Worm (Caenorhabditis elegans) whole organism, L4 larva: ENCODE data around the gene dct-18.

Source experiments
- F26F4.8 ChIP-seq: fragments of 200-800 bp; sonication (Bioruptor generic); conservative IDR thresholded peaks from 2 replicates; pipeline ENCODE4 v1.3.6; 2022; ENCODE audit warnings: missing genetic modification characterization, missing compliant biosample characterization
- F44E2.7 ChIP-seq: fragments of 200-800 bp; sonication (Bioruptor generic); IDR thresholded peaks from 2 replicates; pipeline ENCODE4 v2.1.2; 2022; ENCODE audit warnings: missing genetic modification characterization, missing compliant biosample characterization
- R02D3.7 ChIP-seq: fragments of 150-350 bp; sonication (generic microtip); optimal IDR thresholded peaks from 3 replicates; lab custom pipeline; 2014; ENCODE audit warnings: missing biosample characterization, missing genetic modification characterization
- Y48G9A.11 ChIP-seq: fragments of 200-800 bp; sonication (Bioruptor generic); IDR thresholded peaks from 2 replicates; pipeline ENCODE4 v1.3.6; 2022; ENCODE audit warnings: missing genetic modification reagents, missing genetic modification characterization, missing compliant biosample characterization
- Y75B8A.6 ChIP-seq: fragments of 200-800 bp; sonication (Bioruptor generic); IDR thresholded peaks from 2 replicates; pipeline ENCODE4 v1.3.6; 2022; ENCODE audit warnings: missing genetic modification reagents, missing genetic modification characterization, missing compliant biosample characterization
- ZK337.2 ChIP-seq: fragments of 200-800 bp; sonication (Bioruptor generic); IDR thresholded peaks from 2 replicates; pipeline ENCODE4 v1.3.6; 2022; ENCODE audit warnings: missing genetic modification reagents, missing genetic modification characterization, missing compliant biosample characterization
- arid-1 ChIP-seq: fragments of 200-800 bp; sonication (Bioruptor generic); conservative IDR thresholded peaks from 2 replicates; pipeline ENCODE4 v1.3.6; 2022; ENCODE audit warnings: missing genetic modification reagents, missing genetic modification characterization, missing compliant biosample characterization
- ceh-32 ChIP-seq: sonication (generic microtip); optimal IDR thresholded peaks from 2 replicates; lab custom pipeline; 2016; ENCODE audit warnings: mild to moderate bottlenecking, missing genetic modification characterization, missing compliant biosample characterization; ENCODE audit not compliant: poor library complexity
- ceh-44 ChIP-seq: fragments of 200-800 bp; sonication (Bioruptor generic); IDR thresholded peaks from 2 replicates; pipeline ENCODE4 v1.3.6; 2022; ENCODE audit warnings: missing genetic modification reagents, missing genetic modification characterization, missing compliant biosample characterization
- ceh-62 ChIP-seq: sonication (generic microtip); optimal IDR thresholded peaks from 2 replicates; lab custom pipeline; 2017; ENCODE audit warnings: missing biosample characterization, missing genetic modification characterization
- cey-2 ChIP-seq: sonication (generic microtip); optimal IDR thresholded peaks from 3 replicates; lab custom pipeline; 2017; ENCODE audit warnings: missing genetic modification characterization, mild to moderate bottlenecking, missing compliant biosample characterization, antibody characterized with exemption, borderline replicate concordance; ENCODE audit not compliant: insufficient read depth
- daf-19 ChIP-seq: fragments of 200-800 bp; sonication (Bioruptor generic); conservative IDR thresholded peaks from 2 replicates; pipeline ENCODE4 v1.3.6; 2022; ENCODE audit warnings: missing genetic modification characterization, missing compliant biosample characterization
- daf-8 ChIP-seq: fragments of 200-800 bp; sonication (Bioruptor generic); IDR thresholded peaks from 2 replicates; pipeline ENCODE4 v1.3.6; 2022; ENCODE audit warnings: missing genetic modification characterization, missing compliant biosample characterization
- dmd-6 ChIP-seq: fragments of 200-800 bp; sonication (Bioruptor generic); IDR thresholded peaks from 2 replicates; pipeline ENCODE4 v1.3.6; 2022; ENCODE audit warnings: missing genetic modification reagents, missing genetic modification characterization, missing compliant biosample characterization
- dpl-1 ChIP-seq: fragments of 150-350 bp; optimal IDR thresholded peaks from 2 replicates; lab custom pipeline; 2014; ENCODE audit warnings: missing biosample characterization, missing genetic modification reagents, missing genetic modification characterization
- egl-27 ChIP-seq: sonication (generic microtip); optimal IDR thresholded peaks from 3 replicates; lab custom pipeline; 2017; ENCODE audit warnings: missing biosample characterization, missing genetic modification reagents, missing genetic modification characterization
- egl-43 ChIP-seq: fragments of 200-800 bp; sonication (Bioruptor generic); IDR thresholded peaks from 2 replicates; pipeline ENCODE4 v1.3.6; 2022; ENCODE audit warnings: missing genetic modification reagents, missing genetic modification characterization, missing compliant biosample characterization
- hif-1 ChIP-seq, 2 experiments: sonication (generic microtip); optimal IDR thresholded peaks; 2 replicates each; lab custom pipeline; 2016 to 2017; ENCODE audit warnings: missing compliant biosample characterization in 2 of 2, missing genetic modification characterization in 2 of 2, missing genetic modification reagents in 2 of 2, missing genotype in 2 of 2, mild to moderate bottlenecking in 1 of 2
- hlh-11 ChIP-seq: fragments of 200-800 bp; sonication (Bioruptor generic); optimal IDR thresholded peaks from 2 replicates; lab custom pipeline; 2018; ENCODE audit warnings: mild to moderate bottlenecking, missing genetic modification characterization, missing compliant biosample characterization
- hlh-30 ChIP-seq: sonication (generic microtip); optimal IDR thresholded peaks from 2 replicates; lab custom pipeline; 2017; ENCODE audit warnings: antibody characterized with exemption, mild to moderate bottlenecking, missing genetic modification characterization, missing compliant biosample characterization; ENCODE audit not compliant: insufficient read depth
- hmg-1.1 ChIP-seq: fragments of 200-800 bp; sonication (Bioruptor generic); IDR thresholded peaks from 2 replicates; pipeline ENCODE4 v1.3.6; 2022; ENCODE audit warnings: missing genetic modification reagents, missing genetic modification characterization, missing compliant biosample characterization
- jun-1 ChIP-seq: fragments of 150-350 bp; optimal IDR thresholded peaks from 2 replicates; lab custom pipeline; 2014; ENCODE audit warnings: missing biosample characterization, missing genetic modification reagents, missing genetic modification characterization
- lin-1 ChIP-seq: fragments of 200-800 bp; sonication (Bioruptor generic); IDR thresholded peaks from 2 replicates; pipeline ENCODE4 v1.3.6; 2022; ENCODE audit warnings: missing genetic modification reagents, missing genetic modification characterization, missing compliant biosample characterization
- lin-13 ChIP-seq: fragments of 150-350 bp; optimal IDR thresholded peaks from 2 replicates; lab custom pipeline; 2014; ENCODE audit warnings: missing biosample characterization, missing genetic modification reagents, missing genetic modification characterization
- lin-29 ChIP-seq: fragments of 200-800 bp; sonication (Bioruptor generic); IDR thresholded peaks from 2 replicates; pipeline ENCODE4 v1.3.6; 2022; ENCODE audit warnings: missing genetic modification reagents, missing genetic modification characterization, missing compliant biosample characterization
- lin-38 ChIP-seq: fragments of 200-800 bp; sonication (Bioruptor generic); IDR thresholded peaks from 2 replicates; pipeline ENCODE4 v1.3.6; 2022; ENCODE audit warnings: missing genetic modification reagents, missing genetic modification characterization, missing compliant biosample characterization
- lir-3 ChIP-seq: sonication (generic microtip); optimal IDR thresholded peaks from 2 replicates; lab custom pipeline; 2016; ENCODE audit warnings: mild to moderate bottlenecking, missing genetic modification characterization, missing compliant biosample characterization
- lsy-2 ChIP-seq, 2 experiments: fragments of 150-350 bp in 1 of 2; sonication (generic microtip) in 1 of 2; optimal IDR thresholded peaks; 2 replicates each; lab custom pipeline; 2014 to 2017; ENCODE audit warnings: missing biosample characterization in 2 of 2, missing genetic modification characterization in 2 of 2
- mdl-1 ChIP-seq, 2 experiments: fragments of 150-350 bp in 1 of 2; sonication (generic microtip) in 1 of 2; optimal IDR thresholded peaks; 2 replicates each; lab custom pipeline; 2014 to 2017; ENCODE audit warnings: missing biosample characterization in 2 of 2, missing genetic modification characterization in 2 of 2
- mes-2 ChIP-seq: sonication (generic microtip); optimal IDR thresholded peaks from 2 replicates; lab custom pipeline; 2016; ENCODE audit warnings: missing genotype, mild to moderate bottlenecking, missing genetic modification characterization, missing compliant biosample characterization; ENCODE audit not compliant: poor library complexity, severe bottlenecking
- mxl-2 ChIP-seq: fragments of 200-800 bp; sonication (Bioruptor generic); conservative IDR thresholded peaks from 2 replicates; pipeline ENCODE4 v1.3.6; 2022; ENCODE audit warnings: missing genetic modification reagents, missing genetic modification characterization, missing compliant biosample characterization
- nhr-10 ChIP-seq: fragments of 150-350 bp; optimal IDR thresholded peaks from 2 replicates; lab custom pipeline; 2014; ENCODE audit warnings: missing biosample characterization, missing genetic modification characterization
- nhr-102 ChIP-seq: sonication (generic microtip); optimal IDR thresholded peaks from 2 replicates; lab custom pipeline; 2016; ENCODE audit warnings: mild to moderate bottlenecking, missing genetic modification characterization, moderate library complexity, missing compliant biosample characterization
- nhr-28 ChIP-seq: fragments of 150-350 bp; optimal IDR thresholded peaks from 2 replicates; lab custom pipeline; 2014; ENCODE audit warnings: missing biosample characterization, missing genetic modification characterization
- nhr-42 ChIP-seq: fragments of 200-800 bp; sonication (Bioruptor generic); IDR thresholded peaks from 2 replicates; pipeline ENCODE4 v1.3.6; 2022; ENCODE audit warnings: missing genetic modification characterization, missing compliant biosample characterization
- nhr-76 ChIP-seq: fragments of 150-350 bp; optimal IDR thresholded peaks from 2 replicates; lab custom pipeline; 2014; ENCODE audit warnings: missing biosample characterization, missing genetic modification characterization
- pha-4 ChIP-seq, 2 experiments: fragments of 150-350 bp in 1 of 2; fragments of 200-800 bp in 1 of 2; sonication (Bioruptor generic) in 1 of 2; IDR thresholded peaks in 1 of 2; optimal IDR thresholded peaks in 1 of 2; 2 replicates each; pipeline versions ENCODE4 v1.3.6 to Lab custom; 2014 to 2022; ENCODE audit warnings: missing genetic modification characterization in 2 of 2, missing genetic modification reagents in 2 of 2, missing biosample characterization in 1 of 2, missing compliant biosample characterization in 1 of 2
- php-3 ChIP-seq: fragments of 200-800 bp; sonication (Bioruptor generic); IDR thresholded peaks from 2 replicates; pipeline ENCODE4 v1.3.6; 2022; ENCODE audit warnings: missing genetic modification reagents, missing genetic modification characterization, missing compliant biosample characterization
- set-16 ChIP-seq: fragments of 200-800 bp; sonication (Bioruptor generic); IDR thresholded peaks from 2 replicates; pipeline ENCODE4 v1.3.6; 2022; ENCODE audit warnings: missing genetic modification reagents, missing genetic modification characterization, missing compliant biosample characterization
- skn-1 ChIP-seq: fragments of 150-350 bp; optimal IDR thresholded peaks from 2 replicates; lab custom pipeline; 2014; ENCODE audit warnings: missing biosample characterization, missing genetic modification characterization
- spr-1 ChIP-seq: sonication (generic microtip); optimal IDR thresholded peaks from 2 replicates; lab custom pipeline; 2016; ENCODE audit warnings: mild to moderate bottlenecking, missing genetic modification characterization, missing compliant biosample characterization
- unc-130 ChIP-seq: sonication (generic microtip); optimal IDR thresholded peaks from 2 replicates; lab custom pipeline; 2016; ENCODE audit warnings: missing genetic modification reagents, missing genetic modification characterization, missing compliant biosample characterization
- unc-62 ChIP-seq, 3 experiments: fragments of 150-350 bp in 1 of 3; sonication (generic microtip); optimal IDR thresholded peaks in 2 of 3; peaks in 1 of 3; 1 replicate in 1 of 3; 2 replicates in 2 of 3; lab custom pipeline; 2014 to 2017; ENCODE audit warnings: missing biosample characterization in 3 of 3, missing genetic modification characterization in 3 of 3, missing genetic modification reagents in 3 of 3, missing genotype in 1 of 3
- vab-7 ChIP-seq: fragments of 200-800 bp; sonication (Bioruptor generic); IDR thresholded peaks from 2 replicates; pipeline ENCODE4 v1.3.6; 2022; ENCODE audit warnings: missing genetic modification reagents, missing genetic modification characterization, missing compliant biosample characterization
- zip-2 ChIP-seq: fragments of 150-350 bp; optimal IDR thresholded peaks from 2 replicates; lab custom pipeline; 2014; ENCODE audit warnings: missing biosample characterization, missing genetic modification characterization
- ztf-11 ChIP-seq: fragments of 150-350 bp; optimal IDR thresholded peaks from 2 replicates; lab custom pipeline; 2014; ENCODE audit warnings: missing biosample characterization, missing genetic modification characterization

The dct-18 gene

DNA sequence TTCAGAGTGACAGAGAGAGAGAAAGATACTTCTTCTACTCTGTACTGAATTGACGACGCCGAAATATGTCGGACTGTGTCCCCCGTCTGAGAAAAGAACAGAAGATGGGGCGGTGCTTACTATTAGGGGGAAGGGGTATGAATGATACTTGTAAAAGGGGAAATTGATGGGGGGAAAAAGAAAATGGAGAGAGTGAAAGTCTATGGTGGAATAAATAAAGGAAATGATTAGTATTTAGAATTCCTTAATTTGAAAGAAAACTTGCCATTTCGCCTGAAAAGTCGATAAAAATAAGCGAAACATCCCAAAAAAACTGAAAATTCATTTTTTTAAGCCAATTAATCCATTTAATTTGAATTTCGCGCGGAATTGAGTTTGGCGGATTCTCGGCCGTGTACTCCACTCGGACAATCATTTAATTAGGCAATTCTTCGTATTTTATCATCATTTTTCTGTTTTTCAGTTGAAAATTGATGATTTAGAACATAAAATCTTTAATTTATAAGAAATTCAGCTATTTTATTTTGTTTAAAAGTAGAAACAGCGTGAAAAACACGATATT is 17.1 kb upstream of the dct-18 start, which contains the start of gene F35C5.12 (continued):
- TF ChIP-seq lsy-2 (tag; optimal IDR thresholded peaks at IDR 0.05; lab: Kevin White, UChicago), result no peak
- no peak for TF ChIP-seq set-16 (GFP tag; lab: Robert Waterston, UW)
- TF ChIP-seq mes-2 (tag; lab: Kevin White, UChicago), result peak; percentile 96
- TF ChIP-seq unc-130, result peak; percentile 36
- no peak for TF ChIP-seq Y75B8A.6 (GFP tag; lab: Robert Waterston, UW)
- no peak for TF ChIP-seq hlh-11 (tag; lab: Kevin White, UChicago)
- TF ChIP-seq vab-7 (GFP tag; lab: Robert Waterston, UW), result no peak
- TF ChIP-seq nhr-10, result no peak
- TF ChIP-seq pha-4 (GFP tag; IDR thresholded peaks at IDR 0.05; lab: Robert Waterston, UW), result no peak
- no peak for TF ChIP-seq pha-4 (tag; optimal IDR thresholded peaks at IDR 0.05; lab: Kevin White, UChicago)
- peak in 1 of 2 experiments; percentile 57 for TF ChIP-seq hif-1 (tag; optimal IDR thresholded peaks at IDR 0.05; lab: Kevin White, UChicago)
- TF ChIP-seq dpl-1, result peak; percentile 93
- TF ChIP-seq daf-19 (GFP tag; lab: Robert Waterston, UW), result no peak
- TF ChIP-seq, all 104 proteins: peak for 11

- TF ChIP-seq skn-1 (tag; lab: Kevin White, UChicago) (no peak), R02D3.7 (tag; lab: Kevin White, UChicago) (peak; percentile 60), lin-29 (no peak), mxl-2 (no peak), hmg-1.1 (GFP tag; lab: Robert Waterston, UW) (no peak), mdl-1 (tag; optimal IDR thresholded peaks at IDR 0.05; lab: Kevin White, UChicago) (no peak), hlh-30 (tag; lab: Kevin White, UChicago) (no peak), egl-43 (no peak), unc-62 (GFP tag; optimal IDR thresholded peaks at IDR 0.05 in 1 of 2; lab: Kevin White, UChicago) (no peak), unc-62 (tag; optimal IDR thresholded peaks at IDR 0.05; lab: Kevin White, UChicago) (no peak), zip-2 (tag; lab: Kevin White, UChicago) (no peak), nhr-28 (tag; lab: Kevin White, UChicago) (no peak), lsy-2 (tag; optimal IDR thresholded peaks at IDR 0.05; lab: Kevin White, UChicago) (peak in 1 of 2 experiments; percentile 87), dmd-6 (no peak), daf-19 (GFP tag; lab: Robert Waterston, UW) (no peak), spr-1 (tag; lab: Kevin White, UChicago) (no peak), cey-2 (tag; lab: Kevin White, UChicago) (no peak), daf-8 (no peak), nhr-42 (GFP tag; lab: Robert Waterston, UW) (no peak), egl-27 (tag; lab: Kevin White, UChicago) (no peak), ZK337.2 (GFP tag; lab: Robert Waterston, UW) (no peak), unc-130 (peak; percentile 72), ztf-11 (no peak), ceh-44 (no peak), arid-1 (GFP tag; lab: Robert Waterston, UW) (no peak), jun-1 (no peak), mes-2 (tag; lab: Kevin White, UChicago) (peak; percentile 56), lir-3 (tag; lab: Kevin White, UChicago) (no peak), lin-13 (GFP tag; lab: Kevin White, UChicago) (peak; percentile 34), F26F4.8 (GFP tag; lab: Robert Waterston, UW) (no peak), Y48G9A.11 (GFP tag; lab: Robert Waterston, UW) (peak; percentile 100), ceh-62 (tag; lab: Kevin White, UChicago) (no peak), lin-38 (peak; percentile 51; the same call in 1 of the 2 replicates), php-3 (GFP tag; lab: Robert Waterston, UW) (no peak), ceh-32 (tag; lab: Kevin White, UChicago) (no peak), nhr-102 (tag; lab: Kevin White, UChicago) (no peak), nhr-76 (tag; lab: Kevin White, UChicago) (no peak), lin-1 (GFP tag; lab: Robert Waterston, UW) (no peak), F44E2.7 (GFP tag; lab: Robert Waterston, UW) (no peak)
Measured at ce11 chrII:12918960-12919553, 12.6 kb upstream of the dct-18 start, which contains the start of the genes F58G1.2 and wago-4. Gene F58G1.2, minus strand, starts transcription at chrII:12919010. Gene wago-4, plus strand, starts transcription at chrII:12919551.
